Worm (Caenorhabditis elegans) whole organism, L1 larva: ENCODE measurements around the gene R02D5.6.
A peak's percentile ranks its signal among the peaks of the same experiment; 100 is the strongest.

Experiments used
- C34B4.2 ChIP-seq: sonication (generic microtip); optimal IDR thresholded peaks from 2 replicates; lab custom pipeline; 2017; ENCODE audit warnings: mild to moderate bottlenecking, missing genetic modification characterization, missing compliant biosample characterization
- Y116A8C.19 ChIP-seq: sonication (generic microtip); optimal IDR thresholded peaks from 2 replicates; lab custom pipeline; 2016; ENCODE audit warnings: missing compliant biosample characterization, missing genetic modification characterization, borderline replicate concordance
- aly-2 ChIP-seq: fragments of 150-350 bp; optimal IDR thresholded peaks from 2 replicates; lab custom pipeline; 2014; ENCODE audit warnings: missing biosample characterization, missing genetic modification characterization
- blmp-1 ChIP-seq: fragments of 150-350 bp; optimal IDR thresholded peaks from 2 replicates; lab custom pipeline; 2014; ENCODE audit warnings: missing biosample characterization, missing genetic modification characterization
- ceh-63 ChIP-seq: fragments of 200-800 bp; sonication (Bioruptor generic); optimal IDR thresholded peaks from 2 replicates; lab custom pipeline; 2018; ENCODE audit warnings: mild to moderate bottlenecking, missing genetic modification characterization, missing compliant biosample characterization
- ceh-88 ChIP-seq: fragments of 200-800 bp; sonication (Bioruptor generic); IDR thresholded peaks from 2 replicates; pipeline ENCODE4 v1.3.6; 2022; ENCODE audit warnings: missing genetic modification characterization, missing compliant biosample characterization
- ces-1 ChIP-seq: fragments of 150-350 bp; optimal IDR thresholded peaks from 2 replicates; lab custom pipeline; 2014; ENCODE audit warnings: missing biosample characterization, missing genetic modification reagents, missing genetic modification characterization
- dpl-1 ChIP-seq, 3 experiments: fragments of 150-350 bp in 2 of 3; sonication (generic microtip) in 1 of 3; optimal IDR thresholded peaks; 2 replicates each; lab custom pipeline; 2014 to 2017; ENCODE audit warnings: missing biosample characterization in 3 of 3, missing genetic modification characterization in 3 of 3, missing genetic modification reagents in 3 of 3
- efl-1 ChIP-seq, 4 experiments: fragments of 150-350 bp; optimal IDR thresholded peaks in 3 of 4; peaks in 1 of 4; 1 replicate in 1 of 4; 2 replicates in 3 of 4; lab custom pipeline; 2014; ENCODE audit warnings: missing biosample characterization in 2 of 4, missing genetic modification characterization in 2 of 4, missing genetic modification reagents in 2 of 4
- efl-3 ChIP-seq: fragments of 200-800 bp; sonication (Bioruptor generic); optimal IDR thresholded peaks from 2 replicates; lab custom pipeline; 2018; ENCODE audit warnings: mild to moderate bottlenecking, missing genetic modification characterization, missing compliant biosample characterization
- egl-13 ChIP-seq: sonication (generic microtip); optimal IDR thresholded peaks from 2 replicates; lab custom pipeline; 2016; ENCODE audit warnings: missing genotype, missing genetic modification reagents, missing genetic modification characterization, missing compliant biosample characterization
- egl-27 ChIP-seq, 2 experiments: fragments of 150-350 bp in 1 of 2; sonication (generic microtip); optimal IDR thresholded peaks; 3 replicates each; lab custom pipeline; 2017 to 2018; ENCODE audit warnings: missing biosample characterization in 2 of 2, missing genetic modification characterization in 2 of 2, missing genetic modification reagents in 2 of 2
- elt-2 ChIP-seq: sonication (generic microtip); optimal IDR thresholded peaks from 2 replicates; lab custom pipeline; 2016; ENCODE audit warnings: missing genetic modification characterization, mild to moderate bottlenecking, inconsistent platforms, missing compliant biosample characterization, missing genetic modification reagents
- elt-3 ChIP-seq, 6 experiments: fragments of 150-350 bp in 1 of 6; sonication (generic microtip); optimal IDR thresholded peaks; 2 replicates each; lab custom pipeline; 2017 to 2018; ENCODE audit warnings: missing biosample characterization in 6 of 6, missing genetic modification characterization in 6 of 6, inconsistent platforms in 1 of 6
- ets-5 ChIP-seq: fragments of 200-800 bp; sonication (Bioruptor generic); IDR thresholded peaks from 2 replicates; pipeline ENCODE4 v1.3.6; 2022; ENCODE audit warnings: missing genetic modification characterization, missing compliant biosample characterization
- fkh-4 ChIP-seq: sonication (generic microtip); optimal IDR thresholded peaks from 2 replicates; lab custom pipeline; 2016; ENCODE audit warnings: missing compliant biosample characterization, missing genetic modification characterization, borderline replicate concordance
- fos-1 ChIP-seq: fragments of 150-350 bp; optimal IDR thresholded peaks from 2 replicates; lab custom pipeline; 2014; ENCODE audit warnings: missing biosample characterization, missing genetic modification characterization
- grh-1 ChIP-seq: fragments of 200-800 bp; sonication (Bioruptor generic); IDR thresholded peaks from 2 replicates; pipeline ENCODE4 v1.3.6; 2022; ENCODE audit warnings: missing genetic modification reagents, missing genetic modification characterization, missing compliant biosample characterization
- hlh-17 ChIP-seq: fragments of 200-800 bp; sonication (Bioruptor generic); optimal IDR thresholded peaks from 2 replicates; lab custom pipeline; 2018; ENCODE audit warnings: missing genetic modification characterization, mild to moderate bottlenecking, missing compliant biosample characterization, moderate library complexity, borderline replicate concordance
- hpl-2 ChIP-seq: fragments of 150-350 bp; optimal IDR thresholded peaks from 2 replicates; lab custom pipeline; 2014; ENCODE audit warnings: missing biosample characterization, missing genetic modification reagents, missing genetic modification characterization
- jun-1 ChIP-seq: fragments of 150-350 bp; optimal IDR thresholded peaks from 2 replicates; lab custom pipeline; 2014; ENCODE audit warnings: missing biosample characterization, missing genetic modification reagents, missing genetic modification characterization
- lin-13 ChIP-seq: fragments of 150-350 bp; optimal IDR thresholded peaks from 2 replicates; lab custom pipeline; 2014; ENCODE audit warnings: missing biosample characterization, missing genetic modification reagents, missing genetic modification characterization
- lin-14 ChIP-seq: fragments of 200-800 bp; sonication (Bioruptor generic); optimal IDR thresholded peaks from 2 replicates; lab custom pipeline; 2018; ENCODE audit warnings: mild to moderate bottlenecking, missing genetic modification characterization, moderate library complexity, missing compliant biosample characterization
- lir-3 ChIP-seq: sonication (generic microtip); optimal IDR thresholded peaks from 2 replicates; lab custom pipeline; 2016; ENCODE audit warnings: mild to moderate bottlenecking, missing genetic modification characterization, moderate library complexity, missing compliant biosample characterization; ENCODE audit not compliant: poor library complexity
- lsy-2 ChIP-seq, 2 experiments: fragments of 150-350 bp; optimal IDR thresholded peaks; 2 replicates each; lab custom pipeline; 2014; ENCODE audit warnings: missing biosample characterization in 2 of 2, missing genetic modification characterization in 2 of 2
- mab-9 ChIP-seq: fragments of 200-800 bp; sonication (Bioruptor generic); IDR thresholded peaks from 2 replicates; pipeline ENCODE4 v1.3.6; 2022; ENCODE audit warnings: missing genetic modification reagents, missing genetic modification characterization, missing compliant biosample characterization
- mdl-1 ChIP-seq, 2 experiments: fragments of 150-350 bp; optimal IDR thresholded peaks; 2 replicates each; lab custom pipeline; 2014 to 2017; ENCODE audit warnings: missing biosample characterization in 2 of 2, missing genetic modification characterization in 2 of 2, inconsistent platforms in 1 of 2
- mef-2 ChIP-seq: fragments of 150-350 bp; optimal IDR thresholded peaks from 2 replicates; lab custom pipeline; 2014; ENCODE audit warnings: missing biosample characterization, missing genetic modification characterization
- mep-1 ChIP-seq: fragments of 150-350 bp; optimal IDR thresholded peaks from 2 replicates; lab custom pipeline; 2014; ENCODE audit warnings: missing biosample characterization, missing genetic modification characterization
- nhr-11 ChIP-seq: fragments of 150-350 bp; optimal IDR thresholded peaks from 2 replicates; lab custom pipeline; 2014; ENCODE audit warnings: missing biosample characterization, missing genetic modification characterization
- nhr-12 ChIP-seq: sonication (generic microtip); optimal IDR thresholded peaks from 2 replicates; lab custom pipeline; 2017; ENCODE audit warnings: missing biosample characterization, missing genetic modification characterization
- nhr-19 ChIP-seq: fragments of 200-800 bp; sonication (Bioruptor generic); conservative IDR thresholded peaks from 2 replicates; pipeline ENCODE4 v1.3.6; 2022; ENCODE audit warnings: missing genetic modification characterization, missing compliant biosample characterization
- nhr-20 ChIP-seq: sonication (generic microtip); optimal IDR thresholded peaks from 2 replicates; lab custom pipeline; 2016; ENCODE audit warnings: mild to moderate bottlenecking, missing genetic modification characterization, missing compliant biosample characterization
- nhr-28 ChIP-seq: fragments of 150-350 bp; optimal IDR thresholded peaks from 2 replicates; lab custom pipeline; 2014; ENCODE audit warnings: missing biosample characterization, missing genetic modification characterization
- nhr-47 ChIP-seq: sonication (generic microtip); optimal IDR thresholded peaks from 2 replicates; lab custom pipeline; 2016; ENCODE audit warnings: mild to moderate bottlenecking, missing genetic modification characterization, moderate library complexity, missing compliant biosample characterization
- nhr-71 ChIP-seq: sonication (generic microtip); optimal IDR thresholded peaks from 2 replicates; lab custom pipeline; 2016; ENCODE audit warnings: mild to moderate bottlenecking, missing genetic modification characterization, moderate library complexity, missing compliant biosample characterization
- nhr-76 ChIP-seq: sonication (generic microtip); optimal IDR thresholded peaks from 2 replicates; lab custom pipeline; 2017; ENCODE audit warnings: missing biosample characterization, missing genetic modification characterization
- nhr-84 ChIP-seq: sonication (generic microtip); optimal IDR thresholded peaks from 2 replicates; lab custom pipeline; 2017; ENCODE audit warnings: missing biosample characterization, missing genetic modification characterization
- pqm-1 ChIP-seq: sonication (generic microtip); optimal IDR thresholded peaks from 3 replicates; lab custom pipeline; 2017; ENCODE audit warnings: missing biosample characterization, missing genetic modification characterization
- skn-1 ChIP-seq: fragments of 150-350 bp; optimal IDR thresholded peaks from 2 replicates; lab custom pipeline; 2014; ENCODE audit warnings: missing biosample characterization, missing genetic modification characterization
- snpc-4 ChIP-seq: fragments of 150-350 bp; optimal IDR thresholded peaks from 2 replicates; lab custom pipeline; 2014; ENCODE audit warnings: missing biosample characterization, missing genetic modification characterization
- snu-23 ChIP-seq: sonication (generic microtip); optimal IDR thresholded peaks from 2 replicates; lab custom pipeline; 2016; ENCODE audit warnings: missing genetic modification characterization, missing compliant biosample characterization
- tlp-1 ChIP-seq: fragments of 150-350 bp; optimal IDR thresholded peaks from 2 replicates; lab custom pipeline; 2014; ENCODE audit warnings: missing biosample characterization, missing genetic modification characterization
- unc-130 ChIP-seq: fragments of 150-350 bp; optimal IDR thresholded peaks from 2 replicates; lab custom pipeline; 2017; ENCODE audit warnings: missing biosample characterization, missing genetic modification characterization, inconsistent platforms
- unc-30 ChIP-seq: sonication (generic microtip); optimal IDR thresholded peaks from 2 replicates; lab custom pipeline; 2017; ENCODE audit warnings: missing biosample characterization, missing genetic modification characterization
- unc-98 ChIP-seq: fragments of 200-800 bp; sonication (Bioruptor generic); IDR thresholded peaks from 2 replicates; pipeline ENCODE4 v1.3.6; 2022; ENCODE audit warnings: missing genetic modification characterization, missing compliant biosample characterization
- vab-15 ChIP-seq: sonication (generic microtip); optimal IDR thresholded peaks from 2 replicates; lab custom pipeline; 2017; ENCODE audit warnings: missing genotype, mild to moderate bottlenecking, missing genetic modification characterization, missing compliant biosample characterization
- xbp-1 ChIP-seq: sonication (generic microtip); optimal IDR thresholded peaks from 2 replicates; lab custom pipeline; 2016; ENCODE audit warnings: missing genetic modification characterization, missing compliant biosample characterization
- zag-1 ChIP-seq: fragments of 150-350 bp; optimal IDR thresholded peaks from 2 replicates; lab custom pipeline; 2014; ENCODE audit warnings: missing biosample characterization, missing genetic modification characterization
- zip-4 ChIP-seq: fragments of 200-800 bp; sonication (Bioruptor generic); optimal IDR thresholded peaks from 2 replicates; lab custom pipeline; 2018; ENCODE audit warnings: mild to moderate bottlenecking, missing genetic modification characterization, moderate library complexity, missing compliant biosample characterization
- ztf-4 ChIP-seq: fragments of 150-350 bp; optimal IDR thresholded peaks from 2 replicates; lab custom pipeline; 2014; ENCODE audit warnings: missing biosample characterization, missing genetic modification characterization

Gene R02D5.6

DNA sequence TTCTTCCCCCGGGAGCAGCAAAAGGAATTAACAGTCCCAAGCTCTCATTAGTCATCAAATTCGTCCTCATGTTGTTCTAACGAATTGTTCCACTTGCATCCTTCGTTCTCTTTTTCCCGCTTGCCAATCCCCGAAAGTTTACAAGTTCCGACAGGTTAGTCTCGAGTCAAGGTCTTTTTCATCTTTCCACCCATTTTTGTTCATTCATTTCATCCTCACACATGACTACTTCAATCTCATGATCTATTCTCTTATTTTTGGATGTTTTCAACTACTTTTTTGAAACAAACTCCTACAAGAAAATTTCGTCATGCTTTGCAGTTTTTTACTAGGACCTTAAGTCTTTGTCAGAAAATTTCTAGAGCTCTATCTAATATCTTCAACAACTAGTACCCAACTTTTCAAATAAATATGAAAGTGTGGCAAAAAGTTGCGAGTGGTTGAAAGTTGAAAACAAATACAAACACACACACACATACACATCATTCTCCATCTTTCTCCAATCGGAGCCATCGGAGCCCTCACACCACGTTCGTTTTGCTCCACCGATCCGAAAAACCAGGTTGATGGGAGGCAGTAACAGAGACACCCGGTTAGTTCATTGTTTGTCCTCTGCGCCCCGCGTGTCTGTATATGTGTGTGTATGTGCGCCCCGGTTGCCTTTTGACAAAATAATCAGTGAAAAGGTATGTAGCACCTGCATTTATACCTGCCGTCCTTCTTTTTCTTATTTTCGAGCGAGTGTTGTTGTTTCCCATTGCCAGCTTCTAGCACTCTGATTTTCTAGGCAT is 18.6 kb downstream of the R02D5.6 start (continued):
- TF ChIP-seq elt-2 (tag; lab: Kevin White, UChicago) (no peak), lin-14 (GFP tag; lab: Kevin White, UChicago) (peak; percentile 59), lir-3 (tag; lab: Kevin White, UChicago) (no peak), hpl-2 (GFP tag; lab: Kevin White, UChicago) (no peak), efl-1 (optimal IDR thresholded peaks at IDR 0.05; lab: Kevin White, UChicago) (no peak), efl-1 (GFP tag; optimal IDR thresholded peaks at IDR 0.05 in 1 of 2; lab: Kevin White, UChicago) (peak in 1 of 2 experiments; percentile 91), egl-13 (tag; lab: Kevin White, UChicago) (no peak), unc-30 (tag; lab: Kevin White, UChicago) (no peak), ces-1 (GFP tag; lab: Kevin White, UChicago) (no peak), Y116A8C.19 (tag; lab: Kevin White, UChicago) (no peak), mdl-1 (tag; optimal IDR thresholded peaks at IDR 0.05; lab: Kevin White, UChicago) (no peak), nhr-20 (tag; lab: Kevin White, UChicago) (peak; percentile 39), nhr-11 (no peak), jun-1 (tag; lab: Kevin White, UChicago) (no peak), egl-27 (tag; optimal IDR thresholded peaks at IDR 0.05; lab: Kevin White, UChicago) (no peak), ceh-88 (GFP tag; lab: Robert Waterston, UW) (no peak), mef-2 (tag; lab: Kevin White, UChicago) (no peak), elt-3 (tag; optimal IDR thresholded peaks at IDR 0.05; lab: Kevin White, UChicago) (peak in 2 of 6 experiments; percentile 47 to 65), nhr-28 (tag; lab: Kevin White, UChicago) (no peak), unc-98 (GFP tag; lab: Robert Waterston, UW) (no peak), lin-13 (GFP tag; lab: Kevin White, UChicago) (no peak), mab-9 (GFP tag; lab: Robert Waterston, UW) (no peak), ceh-63 (GFP tag; lab: Kevin White, UChicago) (no peak), nhr-71 (tag; lab: Kevin White, UChicago) (no peak), nhr-19 (GFP tag; lab: Robert Waterston, UW) (no peak; the same call in 1 of the 2 replicates), pqm-1 (no peak), nhr-47 (tag; lab: Kevin White, UChicago) (no peak), snpc-4 (no peak), zag-1 (tag; lab: Kevin White, UChicago) (no peak), aly-2 (tag; lab: Kevin White, UChicago) (no peak), C34B4.2 (tag; lab: Kevin White, UChicago) (no peak), vab-15 (tag; lab: Kevin White, UChicago) (no peak), snu-23 (GFP tag; lab: Kevin White, UChicago) (peak; percentile 17), unc-130 (no peak), tlp-1 (tag; lab: Kevin White, UChicago) (no peak), lsy-2 (tag; optimal IDR thresholded peaks at IDR 0.05; lab: Kevin White, UChicago) (peak in 1 of 2 experiments; percentile 22), efl-3 (no peak), nhr-84 (no peak), zip-4 (GFP tag; lab: Kevin White, UChicago) (no peak), dpl-1 (GFP tag; optimal IDR thresholded peaks at IDR 0.05; lab: Kevin White, UChicago) (no peak), fkh-4 (tag; lab: Kevin White, UChicago) (no peak), ets-5 (no peak), xbp-1 (tag; lab: Kevin White, UChicago) (no peak), grh-1 (GFP tag; lab: Robert Waterston, UW) (no peak), blmp-1 (peak; percentile 44), ztf-4 (tag; lab: Kevin White, UChicago) (no peak), hlh-17 (no peak), nhr-12 (tag; lab: Kevin White, UChicago) (no peak), nhr-76 (tag; lab: Kevin White, UChicago) (no peak), fos-1 (no peak), mep-1 (peak; percentile 45), skn-1 (tag; lab: Kevin White, UChicago) (peak; percentile 42)
